In genomic region chrX:10197204-10197756, ce11 we compare ENCODE assay signal across 2 worm cellular contexts.
TF ChIP-seq lines count a peak whose summit lies in the region.

TSS of gene nucb-1 (plus strand) at chrX:10197706.

TF ChIP-seq in whole organism, L1 larva, 84 proteins besides CTCF, POLR2A, EP300 and RAD21 (continued from another document):
- TF ChIP-seq dpl-1 (GFP tag; optimal IDR thresholded peaks at IDR 0.05; lab: Kevin White, UChicago): peak; percentile 46 to 63 (median 57)
- no peak for TF ChIP-seq ceh-88 (GFP tag; IDR thresholded peaks at IDR 0.05; lab: Robert Waterston, UW)
- TF ChIP-seq unc-30 (tag; optimal IDR thresholded peaks at IDR 0.05; lab: Kevin White, UChicago): no peak
- peak; percentile 98 for TF ChIP-seq xbp-1 (tag; optimal IDR thresholded peaks at IDR 0.05; lab: Kevin White, UChicago)
- peak; percentile 79 for TF ChIP-seq mep-1 (tag; optimal IDR thresholded peaks at IDR 0.05; lab: Kevin White, UChicago)
- TF ChIP-seq sup-37 (GFP tag; optimal IDR thresholded peaks at IDR 0.05; lab: Kevin White, UChicago): no peak
- peak; percentile 17 for TF ChIP-seq ceh-8 (GFP tag; optimal IDR thresholded peaks at IDR 0.05; lab: Kevin White, UChicago)
- TF ChIP-seq nhr-47 (tag; optimal IDR thresholded peaks at IDR 0.05; lab: Kevin White, UChicago): peak; percentile 85
- no peak for TF ChIP-seq lin-39 (tag; optimal IDR thresholded peaks at IDR 0.05; lab: Kevin White, UChicago)
- no peak for TF ChIP-seq zag-1 (tag; optimal IDR thresholded peaks at IDR 0.05; lab: Kevin White, UChicago)
- TF ChIP-seq hlh-4 (tag; optimal IDR thresholded peaks at IDR 0.05; lab: Kevin White, UChicago): no peak
- TF ChIP-seq mef-2 (tag; optimal IDR thresholded peaks at IDR 0.05; lab: Kevin White, UChicago): no peak
- peak; percentile 94 for TF ChIP-seq C16A3.4 (tag; optimal IDR thresholded peaks at IDR 0.05; lab: Kevin White, UChicago)
- TF ChIP-seq irx-1 (tag; optimal IDR thresholded peaks at IDR 0.05; lab: Kevin White, UChicago): peak; percentile 16
- TF ChIP-seq ztf-11 (tag; optimal IDR thresholded peaks at IDR 0.05; lab: Kevin White, UChicago): peak in 1 of 2 experiments; percentile 17
- no peak for TF ChIP-seq nhr-12 (tag; optimal IDR thresholded peaks at IDR 0.05; lab: Kevin White, UChicago)
- no peak for TF ChIP-seq ztf-4 (tag; optimal IDR thresholded peaks at IDR 0.05; lab: Kevin White, UChicago)
- no peak for TF ChIP-seq sptf-1 (tag; optimal IDR thresholded peaks at IDR 0.05; lab: Kevin White, UChicago)
- TF ChIP-seq nhr-19 (GFP tag; conservative IDR thresholded peaks at IDR 0.05; lab: Robert Waterston, UW): peak; percentile 74
- TF ChIP-seq unc-86 (tag; optimal IDR thresholded peaks at IDR 0.05; lab: Kevin White, UChicago): peak; percentile 30
- TF ChIP-seq mab-9 (GFP tag; IDR thresholded peaks at IDR 0.05; lab: Robert Waterston, UW): no peak
- no peak for TF ChIP-seq ceh-90 (tag; optimal IDR thresholded peaks at IDR 0.05; lab: Kevin White, UChicago)
- TF ChIP-seq dsc-1 (tag; optimal IDR thresholded peaks at IDR 0.05; lab: Kevin White, UChicago): peak; percentile 73
- TF ChIP-seq efl-1 (optimal IDR thresholded peaks at IDR 0.05; lab: Kevin White, UChicago): peak; percentile 71 to 75
- TF ChIP-seq efl-1 (GFP tag; optimal IDR thresholded peaks at IDR 0.05 in 1 of 2; lab: Kevin White, UChicago): peak; percentile 27 to 96
- TF ChIP-seq unc-130 (tag; optimal IDR thresholded peaks at IDR 0.05; lab: Kevin White, UChicago): peak; percentile 66
- TF ChIP-seq nhr-71 (tag; optimal IDR thresholded peaks at IDR 0.05; lab: Kevin White, UChicago): peak; percentile 92
- no peak for TF ChIP-seq hlh-17 (GFP tag; optimal IDR thresholded peaks at IDR 0.05; lab: Kevin White, UChicago; ENCODE audit: borderline replicate concordance)
- TF ChIP-seq skn-1 (tag; optimal IDR thresholded peaks at IDR 0.05; lab: Kevin White, UChicago): no peak
- TF ChIP-seq elt-3 (tag; optimal IDR thresholded peaks at IDR 0.05; lab: Kevin White, UChicago): peak in 4 of 6 experiments; percentile 11 to 79 (median 73)
- TF ChIP-seq fos-1 (tag; optimal IDR thresholded peaks at IDR 0.05; lab: Kevin White, UChicago): peak; percentile 79
- TF ChIP-seq fkh-10 (GFP tag; optimal IDR thresholded peaks at IDR 0.05; lab: Kevin White, UChicago): peak; percentile 26
- no peak for TF ChIP-seq ets-5 (GFP tag; IDR thresholded peaks at IDR 0.05; lab: Robert Waterston, UW)
- TF ChIP-seq ceh-82 (tag; optimal IDR thresholded peaks at IDR 0.05; lab: Kevin White, UChicago): peak; percentile 68 to 82 (median 79)
- TF ChIP-seq ama-1 (optimal IDR thresholded peaks at IDR 0.05; lab: Kevin White, UChicago): no peak
- peak; percentile 77 to 92 for TF ChIP-seq lsy-2 (tag; optimal IDR thresholded peaks at IDR 0.05; lab: Kevin White, UChicago)
- TF ChIP-seq jun-1 (tag; optimal IDR thresholded peaks at IDR 0.05; lab: Kevin White, UChicago): peak; percentile 49
- peak; percentile 83 for TF ChIP-seq swsn-7 (tag; optimal IDR thresholded peaks at IDR 0.05; lab: Kevin White, UChicago)
- TF ChIP-seq C34B4.2 (tag; optimal IDR thresholded peaks at IDR 0.05; lab: Kevin White, UChicago): no peak
- peak; percentile 35 for TF ChIP-seq isw-1 (GFP tag; IDR thresholded peaks at IDR 0.05; lab: Robert Waterston, UW)
- peak; percentile 64 for TF ChIP-seq lin-13 (GFP tag; optimal IDR thresholded peaks at IDR 0.05; lab: Kevin White, UChicago)
- TF ChIP-seq Y116A8C.19 (tag; optimal IDR thresholded peaks at IDR 0.05; lab: Kevin White, UChicago; ENCODE audit: borderline replicate concordance): no peak
- peak; percentile 53 for TF ChIP-seq aly-2 (tag; optimal IDR thresholded peaks at IDR 0.05; lab: Kevin White, UChicago)
- TF ChIP-seq egl-27 (tag; optimal IDR thresholded peaks at IDR 0.05; lab: Kevin White, UChicago): peak; percentile 35 to 45
- no peak for TF ChIP-seq pag-3 (tag; optimal IDR thresholded peaks at IDR 0.05; lab: Kevin White, UChicago; ENCODE audit: borderline replicate concordance, insufficient read depth)
- no peak for TF ChIP-seq nhr-76 (tag; optimal IDR thresholded peaks at IDR 0.05; lab: Kevin White, UChicago)
- peak; percentile 2 for TF ChIP-seq nhr-11 (tag; optimal IDR thresholded peaks at IDR 0.05; lab: Kevin White, UChicago)
- TF ChIP-seq hpl-2 (GFP tag; optimal IDR thresholded peaks at IDR 0.05; lab: Kevin White, UChicago): peak; percentile 32
- peak; percentile 69 for TF ChIP-seq nhr-77 (tag; optimal IDR thresholded peaks at IDR 0.05; lab: Kevin White, UChicago)
- no peak for TF ChIP-seq ces-1 (GFP tag; optimal IDR thresholded peaks at IDR 0.05; lab: Kevin White, UChicago)
- TF ChIP-seq sox-4 (tag; optimal IDR thresholded peaks at IDR 0.05; lab: Kevin White, UChicago): peak; percentile 12
- peak; percentile 64 to 86 for TF ChIP-seq lin-35 (GFP tag; optimal IDR thresholded peaks at IDR 0.05; lab: Kevin White, UChicago)
- TF ChIP-seq blmp-1 (tag; optimal IDR thresholded peaks at IDR 0.05; lab: Kevin White, UChicago): peak; percentile 84
- no peak for TF ChIP-seq alr-1 (tag; optimal IDR thresholded peaks at IDR 0.05; lab: Kevin White, UChicago; ENCODE audit: borderline replicate concordance)
- no peak for TF ChIP-seq nhr-237 (tag; optimal IDR thresholded peaks at IDR 0.05; lab: Kevin White, UChicago)
- TF ChIP-seq pqm-1 (tag; optimal IDR thresholded peaks at IDR 0.05; lab: Kevin White, UChicago): no peak
- TF ChIP-seq lir-3 (tag; optimal IDR thresholded peaks at IDR 0.05; lab: Kevin White, UChicago; ENCODE audit: poor library complexity): peak; percentile 32
- TF ChIP-seq unc-98 (GFP tag; IDR thresholded peaks at IDR 0.05; lab: Robert Waterston, UW): no peak
- TF ChIP-seq mdl-1 (tag; optimal IDR thresholded peaks at IDR 0.05; lab: Kevin White, UChicago): peak in 1 of 2 experiments; percentile 78
- no peak for TF ChIP-seq tlp-1 (tag; optimal IDR thresholded peaks at IDR 0.05; lab: Kevin White, UChicago)
- TF ChIP-seq elt-2 (tag; optimal IDR thresholded peaks at IDR 0.05; lab: Kevin White, UChicago): peak; percentile 25
- TF ChIP-seq grh-1 (GFP tag; IDR thresholded peaks at IDR 0.05; lab: Robert Waterston, UW): peak; percentile 63
- TF ChIP-seq snu-23 (GFP tag; optimal IDR thresholded peaks at IDR 0.05; lab: Kevin White, UChicago): peak; percentile 92
- peak; percentile 80 for TF ChIP-seq tbx-2 (tag; optimal IDR thresholded peaks at IDR 0.05; lab: Kevin White, UChicago)
- TF ChIP-seq lin-15B (tag; optimal IDR thresholded peaks at IDR 0.05; lab: Kevin White, UChicago): peak; percentile 55
- no peak for TF ChIP-seq C04F5.9 (tag; optimal IDR thresholded peaks at IDR 0.05; lab: Kevin White, UChicago)

TF ChIP-seq in whole organism, L3 larva, 47 proteins besides CTCF, POLR2A, EP300 and RAD21 (continued from another document):
- TF ChIP-seq nhr-25 (tag; optimal IDR thresholded peaks at IDR 0.05; lab: Kevin White, UChicago) (peak; percentile 91), egl-27 (tag; optimal IDR thresholded peaks at IDR 0.05; lab: Kevin White, UChicago) (no peak), elt-1 (tag; optimal IDR thresholded peaks at IDR 0.05; lab: Kevin White, UChicago) (no peak), pqm-1 (tag; optimal IDR thresholded peaks at IDR 0.05; lab: Kevin White, UChicago) (peak; percentile 51), jun-1 (tag; optimal IDR thresholded peaks at IDR 0.05; lab: Kevin White, UChicago) (no peak), aly-2 (tag; optimal IDR thresholded peaks at IDR 0.05; lab: Kevin White, UChicago) (no peak), nhr-11 (tag; optimal IDR thresholded peaks at IDR 0.05; lab: Kevin White, UChicago) (peak; percentile 55), ceh-9 (tag; optimal IDR thresholded peaks at IDR 0.05; lab: Kevin White, UChicago) (no peak), hmg-11 (tag; optimal IDR thresholded peaks at IDR 0.05; lab: Kevin White, UChicago) (peak; percentile 80), lin-15B (tag; optimal IDR thresholded peaks at IDR 0.05; lab: Kevin White, UChicago) (peak; percentile 49), nfya-1 (tag; optimal IDR thresholded peaks at IDR 0.05; lab: Kevin White, UChicago; ENCODE audit: insufficient read depth) (peak; percentile 91), mml-1 (tag; optimal IDR thresholded peaks at IDR 0.05; lab: Kevin White, UChicago) (no peak), sea-2 (GFP tag; optimal IDR thresholded peaks at IDR 0.05; lab: Kevin White, UChicago) (no peak), fos-1 (tag; optimal IDR thresholded peaks at IDR 0.05; lab: Kevin White, UChicago) (no peak), eor-1 (tag; optimal IDR thresholded peaks at IDR 0.05; lab: Kevin White, UChicago) (no peak), tbx-2 (tag; optimal IDR thresholded peaks at IDR 0.05; lab: Kevin White, UChicago) (no peak), ceh-82 (tag; optimal IDR thresholded peaks at IDR 0.05; lab: Kevin White, UChicago) (no peak), ama-1 (optimal IDR thresholded peaks at IDR 0.05; lab: Kevin White, UChicago) (no peak), lsy-12 (tag; optimal IDR thresholded peaks at IDR 0.05; lab: Kevin White, UChicago) (no peak), R02D3.7 (tag; optimal IDR thresholded peaks at IDR 0.05; lab: Kevin White, UChicago) (peak; percentile 93), nhr-67 (tag; optimal IDR thresholded peaks at IDR 0.05; lab: Kevin White, UChicago) (no peak), elt-3 (tag; optimal IDR thresholded peaks at IDR 0.05; lab: Kevin White, UChicago) (no peak), nhr-237 (tag; optimal IDR thresholded peaks at IDR 0.05; lab: Kevin White, UChicago) (no peak), ztf-11 (tag; optimal IDR thresholded peaks at IDR 0.05; lab: Kevin White, UChicago) (no peak), daf-12 (tag; optimal IDR thresholded peaks at IDR 0.05; lab: Kevin White, UChicago) (no peak), skn-1 (tag; optimal IDR thresholded peaks at IDR 0.05; lab: Kevin White, UChicago) (peak; percentile 37), unc-62 (GFP tag; optimal IDR thresholded peaks at IDR 0.05; lab: Kevin White, UChicago) (no peak), nhr-12 (tag; optimal IDR thresholded peaks at IDR 0.05; lab: Kevin White, UChicago) (no peak)
